Worm (Caenorhabditis elegans) whole organism, L3 larva: ENCODE measurements around the gene nhr-30.

ENCODE experiments used
- R02D3.7 ChIP-seq: fragments of 150-350 bp; optimal IDR thresholded peaks from 2 replicates; lab custom pipeline; 2014; ENCODE audit warnings: missing biosample characterization, missing genetic modification characterization
- ZK546.5 ChIP-seq: sonication (generic microtip); optimal IDR thresholded peaks from 2 replicates; lab custom pipeline; 2017; ENCODE audit warnings: missing biosample characterization, missing genetic modification characterization
- aly-2 ChIP-seq: fragments of 150-350 bp; optimal IDR thresholded peaks from 2 replicates; lab custom pipeline; 2014; ENCODE audit warnings: missing biosample characterization, missing genetic modification characterization
- ama-1 ChIP-seq: fragments of 150-350 bp; optimal IDR thresholded peaks from 2 replicates; lab custom pipeline; 2018
- ceh-16 ChIP-seq: sonication (generic microtip); optimal IDR thresholded peaks from 2 replicates; lab custom pipeline; 2017; ENCODE audit warnings: missing biosample characterization, missing genetic modification characterization
- ceh-28 ChIP-seq: fragments of 150-350 bp; optimal IDR thresholded peaks from 2 replicates; lab custom pipeline; 2014; ENCODE audit warnings: missing biosample characterization, missing genetic modification reagents, missing genetic modification characterization
- ceh-82 ChIP-seq: fragments of 150-350 bp; optimal IDR thresholded peaks from 2 replicates; lab custom pipeline; 2014; ENCODE audit warnings: missing biosample characterization, missing genetic modification characterization
- daf-12 ChIP-seq: fragments of 150-350 bp; optimal IDR thresholded peaks from 2 replicates; lab custom pipeline; 2014; ENCODE audit warnings: missing biosample characterization, missing genetic modification reagents, missing genetic modification characterization
- egl-27 ChIP-seq: sonication (generic microtip); optimal IDR thresholded peaks from 4 replicates; lab custom pipeline; 2017; ENCODE audit warnings: missing biosample characterization, missing genetic modification reagents, missing genetic modification characterization
- egl-5 ChIP-seq: fragments of 150-350 bp; optimal IDR thresholded peaks from 2 replicates; lab custom pipeline; 2017; ENCODE audit warnings: missing biosample characterization, missing genetic modification reagents, missing genetic modification characterization, inconsistent platforms
- elt-1 ChIP-seq: fragments of 150-350 bp; optimal IDR thresholded peaks from 2 replicates; lab custom pipeline; 2014; ENCODE audit warnings: missing biosample characterization, missing genetic modification characterization
- elt-2 ChIP-seq: sonication (generic microtip); optimal IDR thresholded peaks from 2 replicates; lab custom pipeline; 2016; ENCODE audit warnings: missing genetic modification reagents, mild to moderate bottlenecking, missing genetic modification characterization, missing compliant biosample characterization
- elt-3 ChIP-seq, 3 experiments: fragments of 150-350 bp in 1 of 3; sonication (generic microtip) in 2 of 3; optimal IDR thresholded peaks; 2 replicates in 2 of 3; 4 replicates in 1 of 3; lab custom pipeline; 2014 to 2017; ENCODE audit warnings: missing biosample characterization in 3 of 3, missing genetic modification characterization in 3 of 3
- eor-1 ChIP-seq, 2 experiments: fragments of 150-350 bp; optimal IDR thresholded peaks; 2 replicates each; lab custom pipeline; 2014 to 2018; ENCODE audit warnings: missing biosample characterization in 2 of 2, missing genetic modification characterization in 2 of 2
- fkh-10 ChIP-seq: sonication (generic microtip); optimal IDR thresholded peaks from 2 replicates; lab custom pipeline; 2017; ENCODE audit warnings: missing biosample characterization, missing genetic modification reagents, missing genetic modification characterization
- fkh-2 ChIP-seq: fragments of 150-350 bp; optimal IDR thresholded peaks from 2 replicates; lab custom pipeline; 2014; ENCODE audit warnings: missing biosample characterization, missing genetic modification reagents, missing genetic modification characterization
- fos-1 ChIP-seq: fragments of 150-350 bp; optimal IDR thresholded peaks from 2 replicates; lab custom pipeline; 2014; ENCODE audit warnings: missing biosample characterization, missing genetic modification characterization
- jun-1 ChIP-seq: fragments of 150-350 bp; optimal IDR thresholded peaks from 2 replicates; lab custom pipeline; 2014; ENCODE audit warnings: missing biosample characterization, missing genetic modification reagents, missing genetic modification characterization
- lin-15B ChIP-seq: fragments of 150-350 bp; optimal IDR thresholded peaks from 2 replicates; lab custom pipeline; 2014; ENCODE audit warnings: missing biosample characterization, missing genetic modification characterization
- lsy-12 ChIP-seq: sonication (generic microtip); optimal IDR thresholded peaks from 2 replicates; lab custom pipeline; 2016; ENCODE audit warnings: mild to moderate bottlenecking, missing genetic modification characterization, missing compliant biosample characterization
- mml-1 ChIP-seq: fragments of 150-350 bp; sonication (generic microtip); optimal IDR thresholded peaks from 3 replicates; lab custom pipeline; 2014; ENCODE audit warnings: missing biosample characterization, missing genetic modification characterization
- nhr-12 ChIP-seq: fragments of 150-350 bp; optimal IDR thresholded peaks from 2 replicates; lab custom pipeline; 2014; ENCODE audit warnings: missing biosample characterization, missing genetic modification characterization
- nhr-237 ChIP-seq: fragments of 150-350 bp; optimal IDR thresholded peaks from 2 replicates; lab custom pipeline; 2014; ENCODE audit warnings: missing biosample characterization, missing genetic modification characterization
- nhr-25 ChIP-seq: sonication (generic microtip); optimal IDR thresholded peaks from 2 replicates; lab custom pipeline; 2017; ENCODE audit warnings: missing biosample characterization, missing genetic modification characterization
- nhr-28 ChIP-seq: fragments of 150-350 bp; optimal IDR thresholded peaks from 2 replicates; lab custom pipeline; 2014; ENCODE audit warnings: missing biosample characterization, missing genetic modification characterization
- nhr-43 ChIP-seq: sonication (generic microtip); optimal IDR thresholded peaks from 2 replicates; lab custom pipeline; 2016; ENCODE audit warnings: mild to moderate bottlenecking, missing genetic modification characterization, missing compliant biosample characterization; ENCODE audit not compliant: poor library complexity, severe bottlenecking
- nhr-67 ChIP-seq: fragments of 150-350 bp; optimal IDR thresholded peaks from 2 replicates; lab custom pipeline; 2014; ENCODE audit warnings: missing biosample characterization, missing genetic modification characterization
- nhr-77 ChIP-seq: fragments of 150-350 bp; optimal IDR thresholded peaks from 2 replicates; lab custom pipeline; 2014; ENCODE audit warnings: missing biosample characterization, missing genetic modification characterization
- pha-4 ChIP-seq: fragments of 150-350 bp; optimal IDR thresholded peaks from 2 replicates; lab custom pipeline; 2014; ENCODE audit warnings: missing biosample characterization, missing genetic modification reagents, missing genetic modification characterization
- pqm-1 ChIP-seq: fragments of 150-350 bp; optimal IDR thresholded peaks from 2 replicates; lab custom pipeline; 2017; ENCODE audit warnings: missing biosample characterization, missing genetic modification characterization, inconsistent platforms
- sea-2 ChIP-seq: fragments of 150-350 bp; sonication (generic microtip); optimal IDR thresholded peaks from 4 replicates; lab custom pipeline; 2014; ENCODE audit warnings: missing biosample characterization, missing genetic modification reagents, missing genetic modification characterization
- skn-1 ChIP-seq: fragments of 150-350 bp; optimal IDR thresholded peaks from 2 replicates; lab custom pipeline; 2014; ENCODE audit warnings: missing biosample characterization, missing genetic modification characterization
- unc-39 ChIP-seq: sonication (generic microtip); optimal IDR thresholded peaks from 4 replicates; lab custom pipeline; 2017; ENCODE audit warnings: missing biosample characterization, missing genetic modification characterization
- unc-62 ChIP-seq: fragments of 150-350 bp; sonication (generic microtip); optimal IDR thresholded peaks from 4 replicates; lab custom pipeline; 2014; ENCODE audit warnings: missing biosample characterization, missing genetic modification reagents, missing genetic modification characterization
- zag-1 ChIP-seq: fragments of 150-350 bp; optimal IDR thresholded peaks from 2 replicates; lab custom pipeline; 2014; ENCODE audit warnings: missing biosample characterization, missing genetic modification characterization
- ztf-11 ChIP-seq: fragments of 150-350 bp; optimal IDR thresholded peaks from 2 replicates; lab custom pipeline; 2014; ENCODE audit warnings: missing biosample characterization, missing genetic modification characterization

nhr-30 gene

DNA sequence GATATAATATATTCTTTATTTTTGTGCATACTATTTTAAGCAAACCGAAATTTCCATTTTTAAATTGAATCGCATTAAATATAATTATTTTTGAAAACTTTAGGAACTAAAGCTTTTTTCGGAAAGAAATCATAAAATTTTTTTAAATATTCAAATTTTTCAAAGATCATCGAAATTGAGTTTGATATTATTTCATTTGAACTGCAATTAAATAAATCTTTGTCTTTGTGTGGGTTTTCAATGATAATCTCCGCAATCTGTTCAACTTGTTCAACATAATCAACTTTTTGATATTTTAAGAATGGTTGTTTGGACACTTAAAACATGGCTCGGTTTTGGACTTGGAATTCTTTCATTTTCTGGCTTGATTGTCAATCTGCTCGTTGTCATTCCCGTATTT is 35.8 kb upstream of the nhr-30 start, which contains the start of gene srx-2:
Gene srx-2, plus strand, starts transcription at position 301 of the 400 bp plus-strand sequence.
- TF ChIP-seq unc-62 (GFP tag; lab: Kevin White, UChicago) (no peak), nhr-25 (no peak), elt-3 (tag; optimal IDR thresholded peaks at IDR 0.05; lab: Kevin White, UChicago) (no peak), unc-39 (tag; lab: Kevin White, UChicago) (no peak), pqm-1 (tag; lab: Kevin White, UChicago) (no peak), jun-1 (tag; lab: Kevin White, UChicago) (no peak), nhr-237 (no peak), lsy-12 (no peak), skn-1 (no peak), mml-1 (no peak), ceh-16 (no peak), eor-1 (tag; optimal IDR thresholded peaks at IDR 0.05; lab: Kevin White, UChicago) (no peak), egl-5 (no peak), ceh-28 (tag; lab: Kevin White, UChicago) (no peak), ama-1 (lab: Kevin White, UChicago) (no peak), fkh-10 (GFP tag; lab: Kevin White, UChicago) (no peak), fkh-2 (tag; lab: Kevin White, UChicago) (no peak), nhr-43 (no peak), zag-1 (no peak)

DNA sequence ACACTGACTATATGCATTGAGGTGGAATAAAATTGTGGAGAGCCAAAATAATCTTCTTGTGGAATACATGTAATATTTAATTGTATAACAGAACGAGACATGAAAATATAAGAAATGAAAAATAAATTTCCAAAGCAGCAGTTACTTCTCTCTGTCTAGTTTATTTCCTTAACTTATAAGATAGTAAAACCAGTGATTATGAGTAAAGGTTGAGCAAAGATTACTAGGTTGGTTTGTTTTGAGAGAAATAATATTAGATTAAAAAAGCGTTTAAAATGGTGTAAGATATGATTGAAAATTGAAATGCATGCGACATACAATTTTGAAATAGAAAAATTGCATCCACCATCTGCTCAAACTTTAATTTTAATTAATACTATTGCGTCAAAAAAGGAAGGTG is 31.2 kb upstream of the nhr-30 start, which contains the start of gene srh-201:
Gene srh-201, minus strand, starts transcription at position 101 of the 400 bp plus-strand sequence.
- TF ChIP-seq nhr-28 = no peak
- TF ChIP-seq ZK546.5 (tag; lab: Kevin White, UChicago) = no peak
- no peak for TF ChIP-seq zag-1
- TF ChIP-seq lin-15B (tag; lab: Kevin White, UChicago) = no peak
- TF ChIP-seq aly-2 = no peak
- TF ChIP-seq nhr-43 = no peak
- TF ChIP-seq jun-1 (tag; lab: Kevin White, UChicago) = no peak
- TF ChIP-seq ceh-28 (tag; lab: Kevin White, UChicago) = no peak
- TF ChIP-seq elt-2 (tag; lab: Kevin White, UChicago) = no peak
- TF ChIP-seq pqm-1 (tag; lab: Kevin White, UChicago) = no peak
- no peak for TF ChIP-seq ama-1 (lab: Kevin White, UChicago)
- no peak for TF ChIP-seq ztf-11
- TF ChIP-seq mml-1 = no peak
- no peak for TF ChIP-seq elt-3 (tag; optimal IDR thresholded peaks at IDR 0.05; lab: Kevin White, UChicago)

DNA sequence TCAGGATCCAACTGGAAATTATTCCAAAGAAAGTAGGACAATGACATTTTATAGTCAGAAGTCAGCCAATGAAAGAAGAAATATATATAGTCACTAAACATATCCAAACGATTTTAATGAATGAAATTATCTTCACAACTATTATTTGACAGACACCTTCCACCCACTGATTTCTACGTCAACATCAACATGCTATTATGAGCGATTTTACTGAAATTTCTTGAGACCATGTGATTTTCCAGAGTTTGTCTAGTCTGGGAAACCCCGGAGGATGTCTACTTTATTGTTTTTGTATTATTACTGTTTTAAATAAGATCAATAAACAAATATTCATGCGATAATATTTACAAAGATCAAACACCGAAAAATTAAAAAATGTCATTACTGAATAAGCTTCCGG is 29.4 kb upstream of the nhr-30 start, which contains the start of gene srt-18:
Gene srt-18, minus strand, starts transcription at position 101 of the 400 bp plus-strand sequence.
- TF ChIP-seq nhr-67 (tag; lab: Kevin White, UChicago) (no peak), ceh-82 (tag; lab: Kevin White, UChicago) (no peak), nhr-25 (no peak), pha-4 (no peak)
- TF ChIP-seq, all 47 proteins: peak for 0

DNA sequence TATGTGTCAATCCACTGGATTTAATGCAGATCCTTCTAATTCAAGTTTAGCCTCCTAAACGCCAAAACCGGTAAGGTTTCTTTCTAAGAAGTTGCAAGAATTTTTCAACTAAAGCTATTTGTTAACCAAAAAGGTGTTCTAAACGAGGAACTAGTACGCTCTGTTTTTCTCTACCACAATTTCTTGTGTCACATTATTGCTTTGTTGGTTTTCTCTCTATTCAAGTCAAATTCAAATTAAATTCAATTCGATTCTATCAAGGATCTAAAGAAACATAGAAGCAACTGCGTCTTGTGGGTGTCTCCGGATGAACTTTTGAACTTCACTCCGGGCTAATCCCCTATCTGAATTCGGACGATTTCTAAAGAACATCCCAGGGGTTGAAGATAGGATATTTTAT is 28.5 kb upstream of the nhr-30 start, which contains the start of gene oac-40:
Gene oac-40, plus strand, starts transcription at position 301 of the 400 bp plus-strand sequence.
- no peak for TF ChIP-seq nhr-43
- TF ChIP-seq ceh-28 (tag; lab: Kevin White, UChicago) = no peak
- TF ChIP-seq nhr-77 (tag; lab: Kevin White, UChicago) = no peak
- TF ChIP-seq ceh-16 = no peak
- TF ChIP-seq fos-1 (tag; lab: Kevin White, UChicago) = no peak
- TF ChIP-seq elt-1 (tag; lab: Kevin White, UChicago) = no peak
- TF ChIP-seq daf-12 (tag; lab: Kevin White, UChicago) = no peak
- TF ChIP-seq eor-1 (tag; optimal IDR thresholded peaks at IDR 0.05; lab: Kevin White, UChicago) = no peak
- no peak for TF ChIP-seq pha-4
- TF ChIP-seq unc-39 (tag; lab: Kevin White, UChicago) = no peak
- no peak for TF ChIP-seq sea-2 (GFP tag; lab: Kevin White, UChicago)
- no peak for TF ChIP-seq egl-27 (tag; lab: Kevin White, UChicago)
- no peak for TF ChIP-seq jun-1 (tag; lab: Kevin White, UChicago)
- TF ChIP-seq ZK546.5 (tag; lab: Kevin White, UChicago) = no peak
- TF ChIP-seq ztf-11 = no peak
- no peak for TF ChIP-seq elt-2 (tag; lab: Kevin White, UChicago)
- TF ChIP-seq R02D3.7 = no peak
- TF ChIP-seq aly-2 = no peak
- TF ChIP-seq nhr-12 (tag; lab: Kevin White, UChicago) = no peak
